Worm (Caenorhabditis elegans) whole organism, mixed stage, embryonic: ENCODE measurements around the gene rgs-11.

Experiments used
- ceh-43 ChIP-seq: fragments of 200-800 bp; sonication (Bioruptor generic); optimal IDR thresholded peaks from 2 replicates; lab custom pipeline; 2018; ENCODE audit warnings: mild to moderate bottlenecking, missing genetic modification characterization, moderate library complexity, missing compliant biosample characterization
- ces-1 ChIP-seq: fragments of 150-350 bp; optimal IDR thresholded peaks from 2 replicates; lab custom pipeline; 2014; ENCODE audit warnings: missing biosample characterization, missing genetic modification reagents, missing genetic modification characterization
- elt-1 ChIP-seq: sonication (generic microtip); optimal IDR thresholded peaks from 2 replicates; lab custom pipeline; 2017; ENCODE audit warnings: missing genetic modification characterization, mild to moderate bottlenecking, missing compliant biosample characterization, antibody characterized with exemption, moderate library complexity, borderline replicate concordance; ENCODE audit not compliant: insufficient read depth
- elt-3 ChIP-seq: fragments of 150-350 bp; optimal IDR thresholded peaks from 2 replicates; lab custom pipeline; 2014; ENCODE audit warnings: missing biosample characterization, missing genetic modification characterization
- lsy-2 ChIP-seq: fragments of 150-350 bp; optimal IDR thresholded peaks from 2 replicates; lab custom pipeline; 2014; ENCODE audit warnings: missing biosample characterization, missing genetic modification characterization
- nhr-237 ChIP-seq: fragments of 150-350 bp; optimal IDR thresholded peaks from 2 replicates; lab custom pipeline; 2014; ENCODE audit warnings: missing biosample characterization, missing genetic modification characterization
- sem-2 ChIP-seq: fragments of 200-800 bp; sonication (Bioruptor generic); optimal IDR thresholded peaks from 2 replicates; lab custom pipeline; 2018; ENCODE audit warnings: mild to moderate bottlenecking, missing genetic modification characterization, missing compliant biosample characterization

DNA sequence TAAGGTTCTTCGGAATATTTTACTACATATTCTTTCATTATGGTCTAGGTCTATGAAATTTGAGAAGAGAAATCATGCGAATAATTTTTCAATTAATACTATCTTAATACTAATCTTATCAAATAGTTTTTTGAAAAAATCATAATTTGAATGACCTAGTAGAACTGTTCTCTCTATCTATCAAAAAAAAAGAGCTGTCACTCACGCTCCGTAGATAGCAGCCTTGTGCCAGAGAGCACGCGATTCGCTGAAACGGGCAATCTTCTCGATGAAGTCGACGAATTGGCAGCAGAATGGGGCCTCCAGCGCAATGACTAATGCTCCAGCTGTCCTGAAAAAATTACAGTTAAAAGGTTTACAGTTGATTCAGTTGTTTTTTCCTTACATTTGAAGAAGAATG is 5.3 kb downstream of the rgs-11 start:
- TF ChIP-seq elt-1 (no peak), nhr-237 (tag; lab: Kevin White, UChicago) (no peak), ces-1 (no peak), sem-2 (GFP tag; lab: Kevin White, UChicago) (no peak), ceh-43 (GFP tag; lab: Kevin White, UChicago) (no peak), lsy-2 (tag; lab: Kevin White, UChicago) (no peak), elt-3 (no peak)
